Fruit fly (Drosophila melanogaster): ENCODE data around the gene CG8840.

Gene CG8840

DNA sequence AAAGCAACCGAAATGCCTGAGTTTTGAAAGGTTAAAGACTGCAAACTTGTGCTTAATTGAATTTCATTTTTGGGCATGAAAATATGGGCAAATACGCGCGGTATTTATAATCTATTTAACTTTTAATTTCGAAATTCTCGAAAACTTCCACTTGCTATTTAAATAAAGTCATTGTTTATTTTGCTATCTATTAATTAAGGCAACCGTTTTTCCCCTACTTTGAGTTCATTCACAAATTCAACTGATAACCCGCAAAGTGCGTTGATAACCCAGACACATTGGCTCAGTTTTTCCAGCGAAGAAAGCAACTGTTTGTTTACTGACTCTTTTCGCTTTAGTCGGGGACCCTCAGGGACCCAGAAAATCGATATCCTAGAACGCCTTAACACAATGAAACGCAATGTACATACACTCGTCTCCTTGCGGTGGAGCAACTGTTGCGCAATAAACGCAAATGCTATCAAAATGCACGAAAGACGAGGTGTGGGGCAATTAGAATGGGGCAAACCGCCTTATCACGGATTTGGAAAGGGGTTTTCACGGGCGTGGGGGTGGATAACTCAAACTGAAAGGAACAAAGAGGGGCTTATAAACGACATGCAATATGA, 38.5 kb upstream of the CG8840 start:
- TF ChIP-seq exex (tag; optimal IDR thresholded peaks at IDR 0.05): peak; percentile 69
- 0 out of 4 replicates have a peak, but pooled peaks have one; percentile 21 for TF ChIP-seq chinmo (GFP tag; IDR thresholded peaks at IDR 0.05; ENCODE audit: partially characterized antibody)
- TF ChIP-seq Mad (GFP tag; optimal IDR thresholded peaks at IDR 0.05): no peak
- TF ChIP-seq scrt (GFP tag; optimal IDR thresholded peaks at IDR 0.05): peak; percentile 54
- peak; percentile 76 for TF ChIP-seq onecut (GFP tag; IDR thresholded peaks at IDR 0.05)
- no peak for TF ChIP-seq insv (GFP tag; optimal IDR thresholded peaks at IDR 0.05)
- peak; percentile 8 for TF ChIP-seq mirr (GFP tag; optimal IDR thresholded peaks at IDR 0.05)
- TF ChIP-seq Aef1 (GFP tag; IDR thresholded peaks at IDR 0.05): no peak
- TF ChIP-seq CG2712 (tag; optimal IDR thresholded peaks at IDR 0.05): no peak
- TF ChIP-seq pan (optimal IDR thresholded peaks at IDR 0.05): no peak
- peak in 1 of 2 experiments; percentile 20 for TF ChIP-seq pan (GFP tag; optimal IDR thresholded peaks at IDR 0.05 in 1 of 2, IDR thresholded peaks at IDR 0.05 in 1 of 2)
- TF ChIP-seq sug (tag; optimal IDR thresholded peaks at IDR 0.05): peak; percentile 27
- TF ChIP-seq Pdp1 (GFP tag; optimal IDR thresholded peaks at IDR 0.05): peak in 1 of 2 experiments; percentile 83

- TF ChIP-seq CG11504 (tag; optimal IDR thresholded peaks at IDR 0.05) (peak; percentile 37), amos (GFP tag; IDR thresholded peaks at IDR 0.05; ENCODE audit: partially characterized antibody) (peak; percentile 54), CG13424 (tag; optimal IDR thresholded peaks at IDR 0.05) (peak; percentile 15), CG2116 (GFP tag; optimal IDR thresholded peaks at IDR 0.05) (no peak), inv (GFP tag; IDR thresholded peaks at IDR 0.05; ENCODE audit: partially characterized antibody) (0 out of 2 replicates have a peak, but pooled peaks have one; percentile 23), CG14710 (tag; optimal IDR thresholded peaks at IDR 0.05) (no peak), nmo (GFP tag; optimal IDR thresholded peaks at IDR 0.05) (peak; percentile 16), NfI (GFP tag; optimal IDR thresholded peaks at IDR 0.05) (peak; percentile 4), vnd (GFP tag; IDR thresholded peaks at IDR 0.05; ENCODE audit: partially characterized antibody) (peak; percentile 22; the same call in 1 of the 3 replicates), btn (GFP tag; optimal IDR thresholded peaks at IDR 0.05) (peak; percentile 5), nerfin-2 (GFP tag; IDR thresholded peaks at IDR 0.05; ENCODE audit: partially characterized antibody) (0 out of 2 replicates have a peak, but pooled peaks have one; percentile 8), CTCF (GFP tag; optimal IDR thresholded peaks at IDR 0.05) (peak; percentile 29), CG2678 (tag; optimal IDR thresholded peaks at IDR 0.05) (peak; percentile 16), CG6791 (GFP tag; IDR thresholded peaks at IDR 0.05; ENCODE audit: partially characterized antibody) (0 out of 3 replicates have a peak, but pooled peaks have one; percentile 19), CG8290 (GFP tag; optimal IDR thresholded peaks at IDR 0.05) (no peak), CG8290 (tag; optimal IDR thresholded peaks at IDR 0.05) (peak in 1 of 2 experiments; percentile 35), unpg (GFP tag; optimal IDR thresholded peaks at IDR 0.05) (peak; percentile 12), CG2712 (tag; optimal IDR thresholded peaks at IDR 0.05) (peak; percentile 21), CG12104 (GFP tag; optimal IDR thresholded peaks at IDR 0.05) (peak; percentile 2), Oli (tag; optimal IDR thresholded peaks at IDR 0.05) (peak; percentile 13), CG3847 (GFP tag; IDR thresholded peaks at IDR 0.05) (no peak), wdn (GFP tag; IDR thresholded peaks at IDR 0.05) (0 out of 2 replicates have a peak, but pooled peaks have one; percentile 22), D19A (tag; optimal IDR thresholded peaks at IDR 0.05) (no peak), CG14965 (GFP tag; optimal IDR thresholded peaks at IDR 0.05; ENCODE audit: borderline replicate concordance) (no peak), Drgx (GFP tag; IDR thresholded peaks at IDR 0.05) (0 out of 2 replicates have a peak, but pooled peaks have one; percentile 10), lov (optimal IDR thresholded peaks at IDR 0.05) (no peak), lov (GFP tag; IDR thresholded peaks at IDR 0.05) (0 out of 3 replicates have a peak, but pooled peaks have one; percentile 5), CG32772 (GFP tag; IDR thresholded peaks at IDR 0.05) (no peak), sens (GFP tag) (peak; percentile 19), CG13296 (GFP tag; optimal IDR thresholded peaks at IDR 0.05) (peak; percentile 3), chm (GFP tag; IDR thresholded peaks at IDR 0.05) (0 out of 2 replicates have a peak, but pooled peaks have one; percentile 22), Hsf (GFP tag; optimal IDR thresholded peaks at IDR 0.05) (peak; percentile 2), caup (GFP tag; optimal IDR thresholded peaks at IDR 0.05; ENCODE audit: severe bottlenecking) (peak; percentile 9), Atf6 (GFP tag; IDR thresholded peaks at IDR 0.05) (0 out of 2 replicates have a peak, but pooled peaks have one; percentile 13), CG34224 (GFP tag; IDR thresholded peaks at IDR 0.05; ENCODE audit: partially characterized antibody) (0 out of 3 replicates have a peak, but pooled peaks have one; percentile 27), CG6689 (GFP tag; IDR thresholded peaks at IDR 0.05) (no peak)
These were observed 37.9 kb upstream of the CG8840 start for dm6 chr2L:3372483-3372929.

Data from whole organism, embryonic.